Worm (Caenorhabditis elegans) whole organism, young adult: ENCODE results near the gene hira-1.

Source experiments
- B0019.2 ChIP-seq: fragments of 200-800 bp; sonication (Bioruptor generic); conservative IDR thresholded peaks from 2 replicates; pipeline ENCODE4 v1.3.6; 2022; ENCODE audit warnings: missing genetic modification reagents, missing genetic modification characterization, missing compliant biosample characterization
- F10E7.11 ChIP-seq: sonication (generic microtip); optimal IDR thresholded peaks from 2 replicates; lab custom pipeline; 2017; ENCODE audit warnings: mild to moderate bottlenecking, missing genetic modification characterization, moderate library complexity, missing compliant biosample characterization
- F37B4.10 ChIP-seq: fragments of 200-800 bp; sonication (Bioruptor generic); IDR thresholded peaks from 2 replicates; pipeline ENCODE4 v1.3.6; 2022; ENCODE audit warnings: missing genetic modification characterization, missing compliant biosample characterization
- F52B5.7 ChIP-seq: sonication (generic microtip); optimal IDR thresholded peaks from 2 replicates; lab custom pipeline; 2016; ENCODE audit warnings: mild to moderate bottlenecking, missing genetic modification characterization, missing compliant biosample characterization
- F55B11.4 ChIP-seq: sonication (generic microtip); optimal IDR thresholded peaks from 2 replicates; lab custom pipeline; 2016; ENCODE audit warnings: missing compliant biosample characterization, missing genetic modification characterization, borderline replicate concordance; ENCODE audit not compliant: insufficient read depth
- T07F8.4 ChIP-seq: sonication (generic microtip); optimal IDR thresholded peaks from 2 replicates; lab custom pipeline; 2016; ENCODE audit warnings: mild to moderate bottlenecking, missing genetic modification characterization, moderate library complexity, missing compliant biosample characterization
- Y53G8AR.9 ChIP-seq: fragments of 200-800 bp; sonication (Bioruptor generic); conservative IDR thresholded peaks from 2 replicates; pipeline ENCODE4 v1.3.6; 2022; ENCODE audit warnings: missing genetic modification reagents, missing genetic modification characterization, missing compliant biosample characterization
- ZK185.1 ChIP-seq: sonication (generic microtip); optimal IDR thresholded peaks from 2 replicates; lab custom pipeline; 2016; ENCODE audit warnings: mild to moderate bottlenecking, missing genetic modification characterization, missing compliant biosample characterization; ENCODE audit not compliant: poor library complexity, severe bottlenecking
- ama-1 ChIP-seq, 3 experiments: fragments of 150-350 bp in 1 of 3; sonication (generic microtip) in 2 of 3; optimal IDR thresholded peaks; 2 replicates each; lab custom pipeline; 2014 to 2018; ENCODE audit warnings: missing biosample characterization in 2 of 3, missing genetic modification characterization in 2 of 3, missing genetic modification reagents in 2 of 3
- aptf-3 ChIP-seq: fragments of 200-800 bp; sonication (Bioruptor generic); IDR thresholded peaks from 2 replicates; pipeline ENCODE4 v1.3.6; 2022; ENCODE audit warnings: missing genetic modification characterization, missing compliant biosample characterization
- athp-1 ChIP-seq: sonication (generic microtip); optimal IDR thresholded peaks from 2 replicates; lab custom pipeline; 2017; ENCODE audit warnings: mild to moderate bottlenecking, missing genetic modification characterization, missing compliant biosample characterization
- attf-3 ChIP-seq: fragments of 200-800 bp; sonication (Bioruptor generic); conservative IDR thresholded peaks from 2 replicates; pipeline ENCODE4 v1.3.6; 2022; ENCODE audit warnings: missing genetic modification reagents, missing genetic modification characterization, missing compliant biosample characterization
- ccch-3 ChIP-seq: fragments of 200-800 bp; sonication (Bioruptor generic); optimal IDR thresholded peaks from 2 replicates; lab custom pipeline; 2018; ENCODE audit warnings: mild to moderate bottlenecking, missing genetic modification characterization, missing compliant biosample characterization
- cebp-2 ChIP-seq: fragments of 200-800 bp; sonication (Bioruptor generic); IDR thresholded peaks from 2 replicates; pipeline ENCODE4 v1.3.6; 2022; ENCODE audit warnings: missing genetic modification characterization, missing compliant biosample characterization
- ceh-100 ChIP-seq: fragments of 200-800 bp; sonication (Bioruptor generic); IDR thresholded peaks from 2 replicates; pipeline ENCODE4 v1.3.6; 2022; ENCODE audit warnings: missing genetic modification reagents, missing genetic modification characterization, missing compliant biosample characterization
- ceh-79 ChIP-seq: sonication (generic microtip); optimal IDR thresholded peaks from 2 replicates; lab custom pipeline; 2017; ENCODE audit warnings: mild to moderate bottlenecking, missing genetic modification characterization, missing compliant biosample characterization
- dox-1 ChIP-seq: fragments of 200-800 bp; sonication (Bioruptor generic); IDR thresholded peaks from 2 replicates; pipeline ENCODE4 v1.3.6; 2022; ENCODE audit warnings: missing genetic modification reagents, missing genetic modification characterization, missing compliant biosample characterization
- ets-4 ChIP-seq: fragments of 200-800 bp; sonication (Bioruptor generic); optimal IDR thresholded peaks from 2 replicates; lab custom pipeline; 2018; ENCODE audit warnings: mild to moderate bottlenecking, missing genetic modification characterization, missing compliant biosample characterization
- gei-17 ChIP-seq: fragments of 200-800 bp; sonication (Bioruptor generic); optimal IDR thresholded peaks from 2 replicates; lab custom pipeline; 2018; ENCODE audit warnings: mild to moderate bottlenecking, missing genetic modification characterization, missing compliant biosample characterization
- hlh-26 ChIP-seq: fragments of 200-800 bp; sonication (Bioruptor generic); conservative IDR thresholded peaks from 2 replicates; pipeline ENCODE4 v1.3.6; 2022; ENCODE audit warnings: missing genetic modification reagents, missing genetic modification characterization, missing compliant biosample characterization
- hmg-1.2 ChIP-seq: fragments of 200-800 bp; sonication (Bioruptor generic); IDR thresholded peaks from 2 replicates; pipeline ENCODE4 v1.3.6; 2022; ENCODE audit warnings: missing genetic modification reagents, missing genetic modification characterization, missing compliant biosample characterization
- hmg-20 ChIP-seq: fragments of 200-800 bp; sonication (Bioruptor generic); IDR thresholded peaks from 2 replicates; pipeline ENCODE4 v1.3.6; 2022; ENCODE audit warnings: missing genetic modification reagents, missing genetic modification characterization, missing compliant biosample characterization
- hsf-1 ChIP-seq: fragments of 200-800 bp; sonication (Bioruptor generic); IDR thresholded peaks from 2 replicates; pipeline ENCODE4 v1.3.6; 2022; ENCODE audit warnings: missing genetic modification reagents, missing genetic modification characterization, missing compliant biosample characterization
- lin-26 ChIP-seq: fragments of 200-800 bp; sonication (Bioruptor generic); IDR thresholded peaks from 2 replicates; pipeline ENCODE4 v1.3.6; 2022; ENCODE audit warnings: missing genetic modification reagents, missing genetic modification characterization, missing compliant biosample characterization
- lin-35 ChIP-seq, 3 experiments: fragments of 150-350 bp in 2 of 3; sonication (generic microtip) in 1 of 3; optimal IDR thresholded peaks; 2 replicates each; lab custom pipeline; 2014 to 2018; ENCODE audit warnings: missing biosample characterization in 3 of 3, missing genetic modification characterization in 3 of 3, missing genetic modification reagents in 3 of 3
- lin-54 ChIP-seq: fragments of 200-800 bp; sonication (Bioruptor generic); optimal IDR thresholded peaks from 2 replicates; lab custom pipeline; 2018; ENCODE audit warnings: mild to moderate bottlenecking, missing genetic modification characterization, missing compliant biosample characterization
- lir-1 ChIP-seq: fragments of 200-800 bp; sonication (Bioruptor generic); conservative IDR thresholded peaks from 2 replicates; pipeline ENCODE4 v1.3.6; 2022; ENCODE audit warnings: missing genetic modification reagents, missing genetic modification characterization, missing compliant biosample characterization
- lsy-27 ChIP-seq: sonication (generic microtip); optimal IDR thresholded peaks from 2 replicates; lab custom pipeline; 2017; ENCODE audit warnings: missing genetic modification characterization, mild to moderate bottlenecking, missing compliant biosample characterization, antibody characterized with exemption, missing genotype, borderline replicate concordance; ENCODE audit not compliant: insufficient read depth
- madf-6 ChIP-seq: fragments of 200-800 bp; sonication (Bioruptor generic); IDR thresholded peaks from 2 replicates; pipeline ENCODE4 v1.3.6; 2022; ENCODE audit warnings: missing genetic modification reagents, missing genetic modification characterization, missing compliant biosample characterization
- mcd-1 ChIP-seq: fragments of 200-800 bp; sonication (Bioruptor generic); IDR thresholded peaks from 2 replicates; pipeline ENCODE4 v1.3.6; 2022; ENCODE audit warnings: missing genetic modification reagents, missing genetic modification characterization, missing compliant biosample characterization
- nhr-27 ChIP-seq: fragments of 200-800 bp; sonication (Bioruptor generic); optimal IDR thresholded peaks from 2 replicates; lab custom pipeline; 2018; ENCODE audit warnings: mild to moderate bottlenecking, missing genetic modification characterization, moderate library complexity, missing compliant biosample characterization
- nhr-80 ChIP-seq: sonication (generic microtip); optimal IDR thresholded peaks from 2 replicates; lab custom pipeline; 2016; ENCODE audit warnings: missing genetic modification characterization, missing compliant biosample characterization
- nhr-90 ChIP-seq: sonication (generic microtip); optimal IDR thresholded peaks from 2 replicates; lab custom pipeline; 2016; ENCODE audit warnings: missing genotype, mild to moderate bottlenecking, missing genetic modification characterization, missing compliant biosample characterization
- pha-4 ChIP-seq: fragments of 150-350 bp; sonication (generic microtip); optimal IDR thresholded peaks from 2 replicates; lab custom pipeline; 2014; ENCODE audit warnings: missing biosample characterization, missing genetic modification reagents, missing genetic modification characterization
- rcor-1 ChIP-seq: fragments of 200-800 bp; sonication (Bioruptor generic); IDR thresholded peaks from 2 replicates; pipeline ENCODE4 v1.3.6; 2022; ENCODE audit warnings: missing genetic modification reagents, missing genetic modification characterization, missing compliant biosample characterization
- rpc-1 ChIP-seq, 2 experiments: fragments of 150-350 bp in 1 of 2; sonication (generic microtip) in 1 of 2; optimal IDR thresholded peaks; 2 replicates each; lab custom pipeline; 2014 to 2018; ENCODE audit warnings: missing biosample characterization in 1 of 2, missing genetic modification characterization in 1 of 2, missing genetic modification reagents in 1 of 2, missing genotype in 1 of 2
- sea-2 ChIP-seq: fragments of 200-800 bp; sonication (Bioruptor generic); IDR thresholded peaks from 2 replicates; pipeline ENCODE4 v1.3.6; 2022; ENCODE audit warnings: missing genetic modification characterization, missing compliant biosample characterization
- snpc-3.4 ChIP-seq: sonication (generic microtip); optimal IDR thresholded peaks from 2 replicates; lab custom pipeline; 2017; ENCODE audit warnings: missing genetic modification characterization, mild to moderate bottlenecking, missing compliant biosample characterization, antibody characterized with exemption, moderate library complexity, missing genotype, missing genetic modification reagents
- snpc-4 ChIP-seq, 5 experiments: fragments of 150-350 bp in 1 of 5; sonication (generic microtip) in 4 of 5; optimal IDR thresholded peaks; 2 replicates each; lab custom pipeline; 2014 to 2018; ENCODE audit warnings: missing genetic modification characterization in 5 of 5, missing biosample characterization in 3 of 5, antibody characterized with exemption in 2 of 5, mild to moderate bottlenecking in 2 of 5, missing compliant biosample characterization in 2 of 5, missing genotype in 2 of 5, moderate library complexity in 2 of 5, missing genetic modification reagents in 1 of 5
- ztf-28 ChIP-seq: fragments of 200-800 bp; sonication (Bioruptor generic); IDR thresholded peaks from 2 replicates; pipeline ENCODE4 v1.3.6; 2022; ENCODE audit warnings: missing genetic modification reagents, missing genetic modification characterization, missing compliant biosample characterization

The hira-1 gene

ce11 chrIII:5233140-5233539 lies 42.2 kb downstream of the hira-1 start:
- TF ChIP-seq rpc-1 (optimal IDR thresholded peaks at IDR 0.05; lab: Kevin White, UChicago) = no peak
- TF ChIP-seq rpc-1 (tag; optimal IDR thresholded peaks at IDR 0.05; lab: Kevin White, UChicago) = no peak
- no peak for TF ChIP-seq ztf-28 (GFP tag; lab: Robert Waterston, UW)
- TF ChIP-seq Y53G8AR.9 (GFP tag; lab: Robert Waterston, UW) = no peak

ce11 chrIII:5234312-5234711 lies 43.4 kb downstream of the hira-1 start, which contains the start of gene mrps-26:
Gene mrps-26, plus strand, starts transcription at chrIII:5234612.
- TF ChIP-seq ZK185.1 (tag; lab: Kevin White, UChicago) = no peak
- peak in 1 of 3 experiments; percentile 1 for TF ChIP-seq lin-35 (GFP tag; optimal IDR thresholded peaks at IDR 0.05; lab: Kevin White, UChicago)
- TF ChIP-seq, all 124 proteins: peak for 1

- TF ChIP-seq nhr-27 (tag; lab: Kevin White, UChicago) = no peak
- no peak for TF ChIP-seq attf-3
- TF ChIP-seq madf-6 (GFP tag; lab: Robert Waterston, UW) = no peak
- TF ChIP-seq pha-4 (tag; lab: Kevin White, UChicago) = no peak
- no peak for TF ChIP-seq F37B4.10 (GFP tag; lab: Robert Waterston, UW)
- TF ChIP-seq hlh-26 = no peak
- no peak for TF ChIP-seq T07F8.4 (tag; lab: Kevin White, UChicago)
- TF ChIP-seq lin-26 = no peak
- TF ChIP-seq lsy-27 (tag; lab: Kevin White, UChicago) = no peak
- no peak for TF ChIP-seq ccch-3 (GFP tag; lab: Kevin White, UChicago)
- TF ChIP-seq ceh-79 (tag; lab: Kevin White, UChicago) = no peak
- TF ChIP-seq F10E7.11 (tag; lab: Kevin White, UChicago) = no peak
- TF ChIP-seq nhr-80 (tag; lab: Kevin White, UChicago) = no peak
- TF ChIP-seq nhr-90 (tag; lab: Kevin White, UChicago) = no peak
- no peak for TF ChIP-seq lir-1 (GFP tag; lab: Robert Waterston, UW)
- no peak for TF ChIP-seq F52B5.7 (tag; lab: Kevin White, UChicago)
- no peak for TF ChIP-seq mcd-1 (GFP tag; lab: Robert Waterston, UW)
- TF ChIP-seq B0019.2 (GFP tag; lab: Robert Waterston, UW) = no peak
- TF ChIP-seq gei-17 = no peak
- no peak for TF ChIP-seq ets-4
Observed at ce11 chrIII:5236104-5236503, 45.2 kb downstream of the hira-1 start, which contains the start of gene prx-10. Gene prx-10, plus strand, starts transcription at chrIII:5236404.

- TF ChIP-seq rcor-1 (GFP tag; lab: Robert Waterston, UW) (no peak), lin-54 (GFP tag; lab: Kevin White, UChicago) (no peak), F55B11.4 (no peak), ceh-100 (GFP tag; lab: Robert Waterston, UW) (no peak), F37B4.10 (GFP tag; lab: Robert Waterston, UW) (0 out of 2 replicates have a peak, but pooled peaks have one; percentile 53)
- TF ChIP-seq, all 124 proteins: peak for 1
Observed at ce11 chrIII:5241854-5242253, 50.9 kb downstream of the hira-1 start.

- TF ChIP-seq sea-2 (GFP tag; lab: Robert Waterston, UW) (no peak), hmg-1.2 (GFP tag; lab: Robert Waterston, UW) (no peak), hmg-20 (GFP tag; lab: Robert Waterston, UW) (no peak), ama-1 (optimal IDR thresholded peaks at IDR 0.05; lab: Kevin White, UChicago) (no peak), ama-1 (GFP tag; optimal IDR thresholded peaks at IDR 0.05; lab: Kevin White, UChicago) (no peak), dox-1 (no peak), hsf-1 (no peak), athp-1 (tag; lab: Kevin White, UChicago) (no peak), snpc-3.4 (tag; lab: Kevin White, UChicago) (no peak), cebp-2 (GFP tag; lab: Robert Waterston, UW) (no peak), aptf-3 (no peak), snpc-4 (GFP tag; optimal IDR thresholded peaks at IDR 0.05; lab: Kevin White, UChicago) (no peak), snpc-4 (tag; optimal IDR thresholded peaks at IDR 0.05; lab: Kevin White, UChicago) (no peak)
- TF ChIP-seq, all 124 proteins: peak for 0
Observed at ce11 chrIII:5244539-5244938, 53.6 kb downstream of the hira-1 start, which contains the start of gene cnd-1. Gene cnd-1, minus strand, starts transcription at chrIII:5244639.
